Fruit fly (Drosophila melanogaster) whole organism, embryonic: Measurements from ENCODE around the gene CG9029.
A peak's percentile ranks its signal among the peaks of the same experiment; 100 is the strongest.

Experiments
- ATbp ChIP-seq: fragments of 200-800 bp; sonication (Bioruptor generic); optimal IDR thresholded peaks from 2 replicates; lab custom pipeline; 2017; ENCODE audit warnings: missing biosample characterization, mild to moderate bottlenecking, missing genetic modification characterization, missing genetic modification reagents
- Atf6 ChIP-seq: fragments of 200-800 bp; sonication (Bioruptor generic); IDR thresholded peaks from 2 replicates; pipeline ENCODE4 v1.3.6; 2022; ENCODE audit warnings: missing biosample characterization, missing genetic modification characterization
- Bgb ChIP-seq: fragments of 200-800 bp; sonication (Bioruptor generic); IDR thresholded peaks from 2 replicates; pipeline ENCODE4 v1.3.6; 2022; ENCODE audit warnings: missing biosample characterization, missing genetic modification characterization; ENCODE audit not compliant: partially characterized antibody
- CG11398 ChIP-seq: fragments of 200-800 bp; sonication (Bioruptor generic); optimal IDR thresholded peaks from 2 replicates; lab custom pipeline; 2016; ENCODE audit warnings: missing biosample characterization, missing genetic modification characterization
- CG12071 ChIP-seq: fragments of 200-800 bp; sonication (Bioruptor generic); optimal IDR thresholded peaks from 3 replicates; lab custom pipeline; 2018; ENCODE audit warnings: missing biosample characterization, mild to moderate bottlenecking, missing genetic modification characterization
- CG12942 ChIP-seq: fragments of 200-800 bp; sonication (Bioruptor generic); optimal IDR thresholded peaks from 3 replicates; lab custom pipeline; 2016; ENCODE audit warnings: missing biosample characterization, missing genetic modification characterization
- CG13424 ChIP-seq: fragments of 200-800 bp; sonication (Bioruptor generic); optimal IDR thresholded peaks from 2 replicates; lab custom pipeline; 2019; ENCODE audit warnings: missing biosample characterization, mild to moderate bottlenecking, missing genetic modification characterization, moderate library complexity
- CG15696 ChIP-seq: fragments of 200-800 bp; sonication (Bioruptor generic); optimal IDR thresholded peaks from 2 replicates; lab custom pipeline; 2019; ENCODE audit warnings: missing biosample characterization, mild to moderate bottlenecking, missing genetic modification characterization, moderate library complexity
- CG17186 ChIP-seq: fragments of 200-800 bp; sonication (Bioruptor generic); optimal IDR thresholded peaks from 3 replicates; lab custom pipeline; 2017; ENCODE audit warnings: missing biosample characterization, missing genetic modification reagents, missing genetic modification characterization
- CG17912 ChIP-seq: fragments of 200-800 bp; sonication (Bioruptor generic); optimal IDR thresholded peaks from 2 replicates; lab custom pipeline; 2018; ENCODE audit warnings: missing biosample characterization, mild to moderate bottlenecking, missing genetic modification characterization
- CG1792 ChIP-seq: fragments of 200-800 bp; sonication (Bioruptor generic); optimal IDR thresholded peaks from 2 replicates; lab custom pipeline; 2016; ENCODE audit warnings: missing biosample characterization, missing genetic modification characterization
- CG18476 ChIP-seq: fragments of 200-800 bp; sonication (Bioruptor generic); optimal IDR thresholded peaks from 2 replicates; lab custom pipeline; 2016; ENCODE audit warnings: missing biosample characterization, mild to moderate bottlenecking, missing genetic modification characterization
- CG3281 ChIP-seq: fragments of 200-800 bp; sonication (Bioruptor generic); optimal IDR thresholded peaks from 3 replicates; lab custom pipeline; 2017; ENCODE audit warnings: missing biosample characterization, mild to moderate bottlenecking, missing genetic modification characterization
- CG34224 ChIP-seq: fragments of 200-800 bp; sonication (Bioruptor generic); IDR thresholded peaks from 3 replicates; pipeline ENCODE4 v1.3.6; 2022; ENCODE audit warnings: missing biosample characterization, missing genetic modification characterization; ENCODE audit not compliant: partially characterized antibody
- CG3995 ChIP-seq: fragments of 200-800 bp; sonication (Bioruptor generic); optimal IDR thresholded peaks from 3 replicates; lab custom pipeline; 2016; ENCODE audit warnings: missing biosample characterization, missing genetic modification characterization
- CG43689 ChIP-seq: fragments of 200-800 bp; sonication (Bioruptor generic); IDR thresholded peaks from 2 replicates; pipeline ENCODE4 v1.3.6; 2022; ENCODE audit warnings: missing biosample characterization, missing genetic modification characterization
- CG4854 ChIP-seq: fragments of 200-800 bp; sonication (Bioruptor generic); optimal IDR thresholded peaks from 2 replicates; lab custom pipeline; 2016; ENCODE audit warnings: missing biosample characterization, missing genetic modification characterization, inconsistent platforms
- CG6175 ChIP-seq: fragments of 200-800 bp; sonication (Bioruptor generic); IDR thresholded peaks from 3 replicates; pipeline ENCODE4 v1.3.6; 2022; ENCODE audit warnings: missing biosample characterization, missing genetic modification characterization
- Fer2 ChIP-seq: fragments of 200-800 bp; sonication (Bioruptor generic); optimal IDR thresholded peaks from 2 replicates; lab custom pipeline; 2018; ENCODE audit warnings: missing biosample characterization, mild to moderate bottlenecking, missing genetic modification characterization, moderate library complexity
- Fer3 ChIP-seq: fragments of 200-800 bp; sonication (Bioruptor generic); optimal IDR thresholded peaks from 2 replicates; lab custom pipeline; 2018; ENCODE audit warnings: missing biosample characterization, mild to moderate bottlenecking, missing genetic modification characterization, moderate library complexity
- HLHmδ ChIP-seq: fragments of 200-800 bp; sonication (Bioruptor generic); optimal IDR thresholded peaks from 2 replicates; lab custom pipeline; 2018; ENCODE audit warnings: missing biosample characterization, mild to moderate bottlenecking, missing genetic modification characterization, moderate library complexity
- Jarid2 ChIP-seq: fragments of 200-800 bp; sonication (Bioruptor generic); optimal IDR thresholded peaks from 3 replicates; lab custom pipeline; 2017; ENCODE audit warnings: mild to moderate bottlenecking, missing biosample characterization, missing genetic modification reagents, missing genetic modification characterization
- Kr ChIP-seq: fragments of 200-800 bp; sonication (Bioruptor generic); optimal IDR thresholded peaks from 2 replicates; lab custom pipeline; 2017; ENCODE audit warnings: missing biosample characterization, mild to moderate bottlenecking, missing genetic modification characterization
- NFAT ChIP-seq: fragments of 200-800 bp; sonication (Bioruptor generic); IDR thresholded peaks from 2 replicates; pipeline ENCODE4 v1.3.6; 2022; ENCODE audit warnings: missing biosample characterization, missing genetic modification characterization
- NK7.1 ChIP-seq: fragments of 200-800 bp; sonication (Bioruptor generic); optimal IDR thresholded peaks from 3 replicates; lab custom pipeline; 2016; ENCODE audit warnings: missing biosample characterization, missing genetic modification characterization
- Neu2 ChIP-seq: fragments of 200-800 bp; sonication (Bioruptor generic); optimal IDR thresholded peaks from 3 replicates; lab custom pipeline; 2016; ENCODE audit warnings: missing biosample characterization, missing genetic modification characterization, borderline replicate concordance
- Nf-YA ChIP-seq: fragments of 200-800 bp; sonication (Bioruptor generic); IDR thresholded peaks from 2 replicates; pipeline ENCODE4 v1.3.6; 2022; ENCODE audit warnings: missing biosample characterization, missing genetic modification characterization
- Nf-YB ChIP-seq: fragments of 200-800 bp; sonication (Bioruptor generic); optimal IDR thresholded peaks from 3 replicates; lab custom pipeline; 2019; ENCODE audit warnings: missing biosample characterization, mild to moderate bottlenecking, missing genetic modification characterization, moderate library complexity
- Sin3A ChIP-seq: fragments of >200 bp; optimal IDR thresholded peaks from 2 replicates; lab custom pipeline; 2018
- Sry-δ ChIP-seq: fragments of 200-800 bp; sonication (Bioruptor generic); optimal IDR thresholded peaks from 2 replicates; lab custom pipeline; 2016; ENCODE audit warnings: missing biosample characterization, missing genetic modification characterization
- Xrp1 ChIP-seq: fragments of 200-800 bp; sonication (Bioruptor generic); IDR thresholded peaks from 2 replicates; pipeline ENCODE4 v1.3.6; 2022; ENCODE audit warnings: missing biosample characterization, missing genetic modification characterization
- abd-A ChIP-seq: fragments of 200-800 bp; sonication (Bioruptor generic); optimal IDR thresholded peaks from 3 replicates; lab custom pipeline; 2019; ENCODE audit warnings: missing biosample characterization, mild to moderate bottlenecking, missing genetic modification characterization, moderate library complexity
- cg ChIP-seq: fragments of 200-800 bp; sonication (Bioruptor generic); optimal IDR thresholded peaks from 3 replicates; lab custom pipeline; 2019; ENCODE audit warnings: missing biosample characterization, mild to moderate bottlenecking, missing genetic modification characterization, moderate library complexity
- chm ChIP-seq: fragments of 200-800 bp; sonication (Bioruptor generic); IDR thresholded peaks from 2 replicates; pipeline ENCODE4 v1.3.6; 2022; ENCODE audit warnings: missing biosample characterization, missing genetic modification characterization
- ci ChIP-seq: fragments of 200-800 bp; sonication (Bioruptor generic); IDR thresholded peaks from 3 replicates; pipeline ENCODE4 v1.3.6; 2022; ENCODE audit warnings: missing biosample characterization, missing genetic modification characterization
- corto ChIP-seq: fragments of 200-800 bp; sonication (Bioruptor generic); optimal IDR thresholded peaks from 2 replicates; lab custom pipeline; 2016; ENCODE audit warnings: missing biosample characterization, mild to moderate bottlenecking, missing genetic modification characterization, moderate library complexity
- da ChIP-seq: fragments of 200-800 bp; sonication (Bioruptor generic); optimal IDR thresholded peaks from 2 replicates; lab custom pipeline; 2016; ENCODE audit warnings: missing biosample characterization, missing genetic modification characterization
- disco-r ChIP-seq: fragments of 200-800 bp; sonication (Bioruptor generic); optimal IDR thresholded peaks from 2 replicates; lab custom pipeline; 2016; ENCODE audit warnings: missing biosample characterization, missing genetic modification characterization
- dmrt99B ChIP-seq: fragments of 200-800 bp; sonication (Bioruptor generic); optimal IDR thresholded peaks from 2 replicates; lab custom pipeline; 2018; ENCODE audit warnings: missing biosample characterization, mild to moderate bottlenecking, missing genetic modification characterization, moderate library complexity
- dysf ChIP-seq: fragments of 200-800 bp; sonication (Bioruptor generic); IDR thresholded peaks from 3 replicates; pipeline ENCODE4 v1.3.6; 2022; ENCODE audit warnings: missing biosample characterization, missing genetic modification characterization
- ken ChIP-seq: fragments of 200-800 bp; sonication (Bioruptor generic); IDR thresholded peaks from 3 replicates; pipeline ENCODE4 v1.3.6; 2022; ENCODE audit warnings: missing biosample characterization, missing genetic modification characterization
- nom ChIP-seq: fragments of 200-800 bp; sonication (Bioruptor generic); optimal IDR thresholded peaks from 2 replicates; lab custom pipeline; 2017; ENCODE audit warnings: missing biosample characterization, missing genetic modification characterization, mild to moderate bottlenecking, moderate library complexity, missing genetic modification reagents
- pfk ChIP-seq: fragments of 200-800 bp; sonication (Bioruptor generic); optimal IDR thresholded peaks from 2 replicates; lab custom pipeline; 2018; ENCODE audit warnings: missing biosample characterization, mild to moderate bottlenecking, missing genetic modification characterization, moderate library complexity
- sd ChIP-seq: fragments of 200-800 bp; sonication (Bioruptor generic); optimal IDR thresholded peaks from 3 replicates; lab custom pipeline; 2018; ENCODE audit warnings: missing biosample characterization, mild to moderate bottlenecking, missing genetic modification characterization, moderate library complexity
- sens ChIP-seq: fragments of 200-800 bp; sonication (Bioruptor generic); peaks from one replicate; lab custom pipeline; 2016; ENCODE audit warnings: missing biosample characterization, missing genetic modification characterization

CG9029 gene

DNA sequence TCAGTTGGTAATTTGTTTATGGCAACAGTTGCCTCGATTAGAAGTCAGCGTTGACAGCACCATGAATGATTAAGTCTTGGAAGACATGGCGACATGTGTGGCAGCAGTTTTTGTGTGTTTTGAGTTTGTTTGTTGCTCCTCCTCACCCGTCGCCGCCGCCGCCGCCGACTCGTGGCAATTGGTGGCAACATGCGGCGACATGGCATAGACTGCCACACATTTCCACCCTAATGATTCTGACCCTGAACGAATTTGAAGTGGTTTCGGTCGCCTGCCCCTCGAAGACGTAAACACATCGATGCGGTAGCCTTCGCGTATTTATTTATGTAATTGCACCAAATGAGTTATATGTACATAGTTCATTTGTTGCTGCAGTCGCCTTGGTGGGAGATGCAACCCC is 17.1 kb downstream of the CG9029 start (continued):
- TF ChIP-seq NK7.1 (no peak), HLHmδ (peak; percentile 34), Neu2 (GFP tag; lab: Kevin White, UChicago) (peak; percentile 25)

DNA sequence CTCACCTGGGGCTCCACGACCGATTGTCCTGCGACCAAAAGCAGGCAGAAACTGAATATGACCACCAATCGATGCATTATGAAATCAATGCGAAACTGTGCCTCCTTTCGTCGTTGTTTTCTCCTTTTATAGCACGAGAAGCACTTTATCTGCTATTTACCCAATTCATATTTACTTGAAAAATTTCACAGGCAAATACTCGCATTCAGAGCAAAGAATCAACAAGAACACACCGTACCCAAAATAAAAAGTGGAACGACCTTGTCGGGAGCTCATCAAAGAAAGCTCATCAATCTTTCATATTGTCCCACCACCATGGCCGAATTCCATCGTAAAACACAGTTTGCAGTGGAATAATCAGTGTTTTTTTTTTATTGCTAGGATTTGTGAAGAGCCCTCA is 18.8 kb downstream of the CG9029 start, which contains the start of gene CG9021:
CG9021 (minus strand) TSS at position 105 of the 400 bp plus-strand sequence.
- TF ChIP-seq Xrp1 (GFP tag; lab: Robert Waterston, UW) (peak; percentile 22; the same call in 1 of the 2 replicates), chm (peak; percentile 38; the same call in 1 of the 2 replicates), corto (no peak), CG15696 (peak; percentile 10), Atf6 (no peak), dysf (peak; percentile 10; the same call in 1 of the 3 replicates), sens (peak; percentile 58)

DNA sequence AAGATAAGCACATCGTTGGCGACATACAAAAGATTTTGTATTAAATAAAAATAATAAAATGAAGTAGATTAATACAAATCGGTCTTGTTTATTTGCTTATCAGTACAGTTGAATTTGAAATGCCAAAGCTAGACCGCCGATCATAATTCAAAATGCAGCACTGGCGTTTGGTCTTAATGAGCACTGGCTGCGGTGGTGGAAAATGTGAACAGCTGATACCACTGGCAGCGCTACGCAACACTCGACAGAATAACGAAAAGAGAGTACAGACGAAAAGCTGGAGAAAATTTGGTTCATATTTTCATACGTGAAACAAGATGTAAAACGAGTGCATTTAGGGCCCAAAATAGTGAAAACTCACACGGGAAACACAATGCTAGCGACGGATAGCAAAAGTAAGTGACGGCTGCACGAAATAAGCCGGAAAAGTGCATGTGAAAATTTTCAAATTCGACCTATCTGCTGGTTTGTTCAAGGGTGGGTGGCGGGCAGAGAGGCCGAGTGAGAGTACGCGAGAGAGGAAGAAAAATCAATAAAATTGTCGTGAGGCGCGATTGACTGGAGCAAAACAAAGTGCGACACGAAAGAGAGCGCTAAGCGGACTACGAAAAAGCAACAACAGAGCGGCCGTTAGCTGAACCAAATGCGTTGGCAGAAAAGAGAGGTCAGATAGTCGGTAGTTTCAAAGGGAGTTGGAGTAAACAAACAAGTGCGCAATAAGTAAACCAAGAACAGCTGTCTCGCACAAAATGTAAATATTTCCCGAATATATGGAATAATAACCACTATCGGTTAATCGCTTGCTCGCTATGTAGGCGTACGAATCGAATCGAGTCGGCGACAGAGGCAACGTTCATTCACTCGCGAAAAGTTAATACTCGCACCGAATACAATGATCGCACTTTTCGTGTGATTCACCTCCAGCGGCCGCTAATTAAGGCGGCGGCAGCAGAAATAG is 21.4 kb downstream of the CG9029 start, which contains the start of gene bchs:
bchs (plus strand) TSS at position 277 of the 958 bp plus-strand sequence.
- TF ChIP-seq ci (GFP tag; lab: Robert Waterston, UW) = peak; percentile 97
- peak; percentile 71 for TF ChIP-seq CG18476 (GFP tag; lab: Kevin White, UChicago)
- TF ChIP-seq CG34224 (GFP tag; lab: Robert Waterston, UW) = peak; percentile 63
- TF ChIP-seq abd-A = no peak
- TF ChIP-seq dmrt99B (tag; lab: Kevin White, UChicago) = no peak
- TF ChIP-seq Kr = peak; percentile 88
- no peak for TF ChIP-seq nom (GFP tag; lab: Kevin White, UChicago)
- peak; percentile 90 for TF ChIP-seq Nf-YA (GFP tag; lab: Robert Waterston, UW)
- peak; percentile 75; the same call in 2 of the 3 replicates for TF ChIP-seq ken
- TF ChIP-seq Nf-YB (GFP tag; lab: Kevin White, UChicago) = peak; percentile 71
- no peak for TF ChIP-seq CG6175
- TF ChIP-seq disco-r (GFP tag; lab: Kevin White, UChicago) = peak; percentile 90
- no peak for TF ChIP-seq cg (GFP tag; lab: Kevin White, UChicago)
- peak; percentile 100 for TF ChIP-seq ATbp (GFP tag; lab: Kevin White, UChicago)
- peak; percentile 67 for TF ChIP-seq CG17186
- TF ChIP-seq sd = peak; percentile 87
- TF ChIP-seq CG12942 (GFP tag; lab: Kevin White, UChicago) = peak; percentile 85
- TF ChIP-seq CG3281 (GFP tag; lab: Kevin White, UChicago) = peak; percentile 92
- TF ChIP-seq CG11398 (GFP tag; lab: Kevin White, UChicago) = peak; percentile 91
- TF ChIP-seq CG1792 (GFP tag; lab: Kevin White, UChicago) = peak; percentile 91
- peak; percentile 78 for TF ChIP-seq pfk
- no peak for TF ChIP-seq CG4854 (GFP tag; lab: Kevin White, UChicago)
- peak; percentile 50 for TF ChIP-seq Sin3A (lab: Kevin White, UChicago)
- TF ChIP-seq CG13424 (tag; lab: Kevin White, UChicago) = peak; percentile 85
- TF ChIP-seq Fer2 (tag; lab: Kevin White, UChicago) = peak; percentile 74
- peak; percentile 88 for TF ChIP-seq Fer3
- TF ChIP-seq Jarid2 = peak; percentile 79
- TF ChIP-seq CG43689 = peak; percentile 49; the same call in 1 of the 2 replicates
- TF ChIP-seq CG3995 (GFP tag; lab: Kevin White, UChicago) = no peak
- peak; percentile 57; the same call in 1 of the 2 replicates for TF ChIP-seq NFAT (GFP tag; lab: Robert Waterston, UW)
- TF ChIP-seq Sry-δ (GFP tag; lab: Kevin White, UChicago) = peak; percentile 42
- TF ChIP-seq da (GFP tag; lab: Kevin White, UChicago) = peak; percentile 87
- no peak; the same call in none of the 2 replicates for TF ChIP-seq Bgb
- TF ChIP-seq CG17912 (GFP tag; lab: Kevin White, UChicago) = peak; percentile 92
- peak; percentile 97 for TF ChIP-seq CG12071
